Worm (Caenorhabditis elegans) whole organism, young adult: Measurements from ENCODE around the gene F46C3.6.

Experiments
- B0336.3 ChIP-seq: fragments of 200-800 bp; sonication (Bioruptor generic); IDR thresholded peaks from 2 replicates; pipeline ENCODE4 v1.3.6; 2022; ENCODE audit warnings: missing genetic modification characterization, missing compliant biosample characterization
- dox-1 ChIP-seq: fragments of 200-800 bp; sonication (Bioruptor generic); IDR thresholded peaks from 2 replicates; pipeline ENCODE4 v1.3.6; 2022; ENCODE audit warnings: missing genetic modification reagents, missing genetic modification characterization, missing compliant biosample characterization
- mes-4 ChIP-seq: sonication (generic microtip); optimal IDR thresholded peaks from 2 replicates; lab custom pipeline; 2016; ENCODE audit warnings: missing genotype, missing genetic modification characterization, missing compliant biosample characterization
- nhr-120 ChIP-seq: fragments of 200-800 bp; sonication (Bioruptor generic); IDR thresholded peaks from 2 replicates; pipeline ENCODE4 v1.3.6; 2022; ENCODE audit warnings: missing genetic modification characterization, missing compliant biosample characterization
- pha-4 ChIP-seq: fragments of 150-350 bp; sonication (generic microtip); optimal IDR thresholded peaks from 2 replicates; lab custom pipeline; 2014; ENCODE audit warnings: missing biosample characterization, missing genetic modification reagents, missing genetic modification characterization

DNA sequence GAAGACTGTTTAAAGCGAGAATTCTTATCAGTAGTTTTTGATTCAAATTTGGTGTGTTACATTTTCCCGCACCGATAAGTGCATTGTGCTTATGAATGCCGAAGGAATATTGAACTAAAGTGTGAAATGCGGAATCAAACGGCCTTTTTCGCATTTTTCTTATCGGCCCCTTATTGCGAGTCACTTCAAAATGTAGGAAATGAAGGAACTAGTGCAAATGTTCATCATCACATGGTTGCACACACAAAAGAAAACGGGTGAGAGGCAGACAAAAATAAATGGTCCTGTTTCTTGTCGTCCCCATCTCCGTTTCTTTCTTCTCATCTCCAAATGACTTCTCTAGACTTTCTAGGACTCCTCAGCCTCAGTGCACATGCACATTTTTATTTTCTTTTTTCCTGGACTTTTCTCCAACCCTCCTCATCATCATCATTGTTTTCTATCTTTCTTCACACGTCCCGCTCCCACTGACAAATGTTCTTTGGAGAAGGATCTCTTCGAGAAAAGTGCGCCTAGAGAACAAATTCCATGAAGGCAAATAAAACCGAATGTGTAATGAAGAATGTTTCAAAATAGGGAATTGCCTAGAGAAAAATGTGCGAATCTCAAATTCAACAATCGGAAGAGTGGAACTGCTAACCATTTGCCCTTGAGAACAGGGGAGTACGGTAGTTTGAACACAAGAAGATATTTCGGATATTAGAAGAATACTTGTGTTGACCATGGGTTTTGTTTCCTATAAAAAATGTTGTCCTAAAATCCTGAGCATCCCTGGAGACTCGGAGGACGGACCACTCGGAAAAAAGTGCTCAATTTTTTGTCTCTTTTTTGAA lies 44.6 kb upstream of the F46C3.6 start:
- TF ChIP-seq dox-1 (peak; percentile 59), pha-4 (tag; lab: Kevin White, UChicago) (no peak), mes-4 (tag; lab: Kevin White, UChicago) (no peak), nhr-120 (GFP tag; lab: Robert Waterston, UW) (no peak), B0336.3 (GFP tag; lab: Robert Waterston, UW) (no peak)
